Worm (Caenorhabditis elegans): ENCODE measurements around the gene F53F4.12.

ce11 chrV:13658577-13658976 is 32.7 kb downstream of the F53F4.12 start:
- TF ChIP-seq pqm-1 (tag; optimal IDR thresholded peaks at IDR 0.05) (no peak), ets-4 (tag; optimal IDR thresholded peaks at IDR 0.05) (no peak), hlh-15 (tag; optimal IDR thresholded peaks at IDR 0.05) (no peak), pax-1 (tag; optimal IDR thresholded peaks at IDR 0.05) (no peak), rnt-1 (tag; optimal IDR thresholded peaks at IDR 0.05) (no peak), pha-4 (tag; optimal IDR thresholded peaks at IDR 0.05) (no peak)

All from whole organism, late embryonic.